Fruit fly (Drosophila melanogaster): Measurements from ENCODE around the gene Ziz.
A peak's percentile ranks its signal among the peaks of the same experiment; 100 is the strongest.

Gene Ziz

dm6 chr2L:7495987-7496503 lies at the start of gene Ziz:
Gene Ziz, minus strand, starts transcription at chr2L:7496307.
- TF ChIP-seq Myc (optimal IDR thresholded peaks at IDR 0.05) (peak; percentile 34), Hr83 (GFP tag; optimal IDR thresholded peaks at IDR 0.05; ENCODE audit: poor library complexity, severe bottlenecking) (peak; percentile 9), h (GFP tag; optimal IDR thresholded peaks at IDR 0.05) (peak; percentile 13), foxo (GFP tag; optimal IDR thresholded peaks at IDR 0.05) (peak in 1 of 2 experiments; percentile 17), Sp1 (GFP tag; optimal IDR thresholded peaks at IDR 0.05) (peak; percentile 13), fru (GFP tag; optimal IDR thresholded peaks at IDR 0.05) (peak; percentile 46), HLH106 (tag; optimal IDR thresholded peaks at IDR 0.05) (no peak), rgr (GFP tag; optimal IDR thresholded peaks at IDR 0.05) (peak; percentile 8), Rel (GFP tag; optimal IDR thresholded peaks at IDR 0.05) (no peak), Rel (tag; optimal IDR thresholded peaks at IDR 0.05) (peak; percentile 44), Hnf4 (GFP tag; optimal IDR thresholded peaks at IDR 0.05) (peak; percentile 41), N (GFP tag; optimal IDR thresholded peaks at IDR 0.05) (no peak)

- TF ChIP-seq OdsH (GFP tag; optimal IDR thresholded peaks at IDR 0.05), result no peak
- no peak for TF ChIP-seq Hr83 (GFP tag; optimal IDR thresholded peaks at IDR 0.05; ENCODE audit: poor library complexity, severe bottlenecking)
- TF ChIP-seq sage (GFP tag; optimal IDR thresholded peaks at IDR 0.05), result no peak
- TF ChIP-seq dl (GFP tag; optimal IDR thresholded peaks at IDR 0.05; ENCODE audit: insufficient read depth in 1 of 2, partially characterized antibody in 2 of 2), result no peak
- no peak for TF ChIP-seq rgr (GFP tag; optimal IDR thresholded peaks at IDR 0.05)
- TF ChIP-seq Jra (GFP tag; optimal IDR thresholded peaks at IDR 0.05), result no peak
- TF ChIP-seq Dfd (GFP tag; optimal IDR thresholded peaks at IDR 0.05), result no peak
- TF ChIP-seq Sp1 (GFP tag; optimal IDR thresholded peaks at IDR 0.05), result no peak
- no peak for TF ChIP-seq GATAd (GFP tag; optimal IDR thresholded peaks at IDR 0.05)
- TF ChIP-seq sv (GFP tag; optimal IDR thresholded peaks at IDR 0.05), result no peak
- no peak for TF ChIP-seq pan (optimal IDR thresholded peaks at IDR 0.05)
- no peak for TF ChIP-seq CG32264 (GFP tag; optimal IDR thresholded peaks at IDR 0.05)
- no peak for TF ChIP-seq dmrt93B (GFP tag; optimal IDR thresholded peaks at IDR 0.05)
- TF ChIP-seq Vsx2 (GFP tag; optimal IDR thresholded peaks at IDR 0.05; ENCODE audit: partially characterized antibody), result no peak
- no peak for TF ChIP-seq ey (GFP tag; optimal IDR thresholded peaks at IDR 0.05)
- no peak for TF ChIP-seq tai (GFP tag; optimal IDR thresholded peaks at IDR 0.05)
- no peak for TF ChIP-seq woc (GFP tag; optimal IDR thresholded peaks at IDR 0.05)
- no peak for TF ChIP-seq Hnf4 (GFP tag; optimal IDR thresholded peaks at IDR 0.05)
- no peak for TF ChIP-seq brk (GFP tag; optimal IDR thresholded peaks at IDR 0.05)
Observed at dm6 chr2L:7545608-7546275, 49.6 kb upstream of the Ziz start.

dm6 chr2L:7544267-7544670 lies 48.2 kb upstream of the Ziz start:
- TF ChIP-seq Myc (optimal IDR thresholded peaks at IDR 0.05) (no peak), usp (GFP tag; optimal IDR thresholded peaks at IDR 0.05) (no peak), woc (GFP tag; optimal IDR thresholded peaks at IDR 0.05) (no peak), h (GFP tag; optimal IDR thresholded peaks at IDR 0.05) (peak; percentile 47), fru (GFP tag; optimal IDR thresholded peaks at IDR 0.05) (peak; percentile 29), Vsx2 (GFP tag; optimal IDR thresholded peaks at IDR 0.05; ENCODE audit: partially characterized antibody) (peak; percentile 46), psq (GFP tag; optimal IDR thresholded peaks at IDR 0.05) (peak; percentile 7), CrebA (GFP tag; optimal IDR thresholded peaks at IDR 0.05; ENCODE audit: borderline replicate concordance) (peak; percentile 8), Hr83 (GFP tag; optimal IDR thresholded peaks at IDR 0.05; ENCODE audit: poor library complexity, severe bottlenecking) (peak; percentile 8), rgr (GFP tag; optimal IDR thresholded peaks at IDR 0.05) (peak; percentile 42)

dm6 chr2L:7541937-7542779 lies 46.1 kb upstream of the Ziz start:
- TF ChIP-seq GATAd (GFP tag; optimal IDR thresholded peaks at IDR 0.05) (no peak), Myc (optimal IDR thresholded peaks at IDR 0.05) (peak; percentile 87)
